Worm (Caenorhabditis elegans): Measurements from ENCODE around the gene spp-18.

DNA sequence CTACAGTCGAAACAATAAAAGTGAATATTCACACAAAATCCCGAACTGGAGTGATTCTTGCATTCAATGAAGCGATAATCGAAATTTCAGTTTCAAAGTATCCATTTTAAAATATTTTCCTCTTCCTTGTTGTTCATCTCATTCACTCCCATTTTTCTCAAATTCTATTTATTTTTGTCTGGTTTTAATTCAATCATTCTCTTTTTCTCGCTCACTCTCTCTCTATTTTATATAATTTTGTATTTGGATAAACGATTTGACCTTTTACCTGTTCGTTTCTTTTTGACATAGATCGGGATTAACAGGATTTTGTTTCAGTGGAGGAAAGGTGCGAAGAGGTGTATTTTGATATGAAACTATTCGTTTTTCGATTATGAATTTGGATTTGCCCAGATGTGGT is 47.5 kb upstream of the spp-18 start, which contains the start of gene T05A1.5:
- TF ChIP-seq unc-39 (tag; optimal IDR thresholded peaks at IDR 0.05) (no peak), elt-3 (tag; optimal IDR thresholded peaks at IDR 0.05) (no peak), snpc-4 (tag; optimal IDR thresholded peaks at IDR 0.05) (no peak), nhr-76 (tag; optimal IDR thresholded peaks at IDR 0.05) (no peak), pha-4 (tag; optimal IDR thresholded peaks at IDR 0.05) (no peak), ceh-39 (tag; optimal IDR thresholded peaks at IDR 0.05) (no peak), nhr-12 (tag; optimal IDR thresholded peaks at IDR 0.05) (no peak), lin-13 (tag; optimal IDR thresholded peaks at IDR 0.05) (no peak), nhr-28 (tag; optimal IDR thresholded peaks at IDR 0.05) (no peak), ztf-11 (tag; optimal IDR thresholded peaks at IDR 0.05) (no peak), mep-1 (tag; optimal IDR thresholded peaks at IDR 0.05) (no peak), lin-32 (GFP tag; optimal IDR thresholded peaks at IDR 0.05) (no peak)
